Fruit fly (Drosophila melanogaster) Kc167 (cell line): ENCODE measurements around the gene CG13898.

Source experiments
- h ChIP-seq: fragments of >200 bp; optimal IDR thresholded peaks from 3 replicates; lab custom pipeline; 2018; ENCODE audit warnings: missing external identifiers
- psq ChIP-seq: fragments of >200 bp; optimal IDR thresholded peaks from 2 replicates; lab custom pipeline; 2017; ENCODE audit warnings: missing external identifiers

dm6 chr3L:774209-775052, 29.4 kb downstream of the CG13898 start:
- TF ChIP-seq psq (lab: Kevin White, UChicago) (no peak), h (lab: Kevin White, UChicago) (no peak)
